Worm (Caenorhabditis elegans): Measurements from ENCODE around the gene T01D3.6.

- TF ChIP-seq tab-1 (GFP tag; IDR thresholded peaks at IDR 0.05): no peak
- no peak for TF ChIP-seq ztf-23 (GFP tag; IDR thresholded peaks at IDR 0.05)
Observed at ce11 chrV:13757349-13757748, 40.7 kb downstream of the T01D3.6 start.

Measured in whole organism, midembryonic.